Fruit fly (Drosophila melanogaster): ENCODE data around the gene Lcp65Af.
"Not testable (repeated sequence)": the region's sequence is repeated elsewhere in the genome, so short reads cannot be mapped to it uniquely, and the experiment has no call there.

Gene Lcp65Af

DNA sequence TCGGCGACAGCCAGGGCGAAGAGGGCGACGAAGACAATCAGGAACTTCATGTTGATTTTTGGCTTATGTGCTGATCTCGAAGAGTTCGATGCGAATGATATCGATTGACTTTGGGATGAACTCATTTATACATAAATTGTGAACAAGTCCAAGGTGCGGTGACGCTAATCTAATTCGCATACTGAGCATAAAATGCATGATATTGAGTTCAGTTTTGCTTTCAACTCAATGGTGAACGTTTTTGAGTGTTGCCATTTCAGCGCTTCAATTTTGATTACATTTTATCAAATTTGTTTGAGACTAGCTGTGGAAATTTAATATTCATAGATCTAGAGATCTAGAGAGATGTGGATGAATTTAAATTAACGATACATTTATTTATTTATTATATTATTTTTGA is at the start of gene Lcp65Af:
Gene Lcp65Af, minus strand, starts transcription at position 101 of the 400 bp plus-strand sequence.
- TF ChIP-seq CG17801 (GFP tag; optimal IDR thresholded peaks at IDR 0.05; ENCODE audit: partially characterized antibody) = no peak

DNA sequence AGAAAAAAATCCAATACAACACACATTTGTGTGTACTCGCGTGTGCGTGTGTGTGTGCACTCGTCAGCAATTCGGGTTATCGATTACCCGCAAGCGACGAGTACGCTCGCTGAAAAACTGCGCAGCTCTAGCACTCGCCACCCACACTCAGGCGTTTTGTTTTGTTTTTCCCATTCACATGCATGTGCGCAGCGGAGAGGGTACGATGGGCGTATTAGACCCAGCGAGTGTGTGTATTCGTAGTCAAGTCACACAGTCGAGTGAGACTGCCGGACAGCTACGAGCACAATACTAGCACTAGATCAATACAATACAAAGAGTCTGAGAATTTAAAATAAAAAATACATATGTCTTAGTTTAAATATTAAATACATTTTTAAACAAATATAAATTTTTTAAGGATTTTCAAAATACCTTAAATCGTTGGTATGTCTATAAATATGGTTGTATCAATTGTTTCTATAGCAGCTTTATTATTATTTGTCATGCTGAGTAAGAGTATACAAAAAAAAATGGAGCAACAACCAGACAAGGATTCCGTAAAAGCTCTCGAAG is 48.4 kb upstream of the Lcp65Af start, which contains the start of the genes D19B and CG43293:
Gene D19B, minus strand, starts transcription at position 37 of the 555 bp plus-strand sequence.
Gene CG43293, plus strand, starts transcription at position 306 of the 555 bp plus-strand sequence.
- TF ChIP-seq CG17801 (GFP tag; optimal IDR thresholded peaks at IDR 0.05; ENCODE audit: partially characterized antibody) = peak; percentile 69

DNA sequence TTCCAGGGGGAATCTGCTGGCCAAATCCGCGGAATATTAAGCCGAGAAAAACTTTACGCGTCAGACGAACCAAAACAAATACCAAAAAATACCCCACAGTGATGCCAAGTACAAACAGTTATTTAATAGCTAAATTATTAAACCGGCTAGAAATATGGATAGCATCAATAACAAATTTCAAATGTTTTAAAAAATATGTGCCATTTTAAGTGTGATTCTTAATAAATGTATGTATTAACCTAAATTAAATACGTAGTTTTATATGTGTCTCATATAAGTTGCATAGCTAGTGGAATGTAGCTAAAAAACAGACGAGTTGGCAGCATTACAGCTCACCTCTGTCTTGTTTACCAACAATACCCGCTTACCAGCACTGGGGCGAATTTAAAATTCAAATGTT is 45.2 kb upstream of the Lcp65Af start, which contains the start of gene CG10274:
Gene CG10274, minus strand, starts transcription at position 54 of the 400 bp plus-strand sequence.
- TF ChIP-seq CG17801 (GFP tag; optimal IDR thresholded peaks at IDR 0.05; ENCODE audit: partially characterized antibody) = peak; percentile 61

DNA sequence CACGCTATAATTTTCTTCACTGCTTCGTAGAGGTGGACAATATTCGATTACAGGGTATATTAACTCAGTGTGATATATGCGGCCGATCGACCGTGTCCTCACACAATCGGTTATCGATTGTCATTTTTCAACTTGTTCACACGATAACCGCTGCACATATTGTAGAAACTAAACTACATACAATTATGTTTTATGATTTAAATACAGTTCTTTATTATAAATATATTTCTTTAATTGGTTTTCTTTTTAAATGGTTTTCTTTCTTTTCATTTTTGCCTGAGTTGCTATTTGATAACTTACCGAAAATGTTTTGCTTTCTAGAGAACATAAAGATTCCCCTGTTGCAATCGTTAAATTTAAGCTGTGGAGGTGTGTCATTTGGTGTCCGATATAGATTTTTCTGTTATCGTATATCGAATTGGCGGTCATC is 37.2 kb upstream of the Lcp65Af start, which contains the start of the genes fmt and CG7376:
Gene fmt, minus strand, starts transcription at position 55 of the 430 bp plus-strand sequence.
Gene CG7376, plus strand, starts transcription at position 423 of the 430 bp plus-strand sequence.
- TF ChIP-seq CG17801 (GFP tag; optimal IDR thresholded peaks at IDR 0.05; ENCODE audit: partially characterized antibody) = peak; percentile 36

DNA sequence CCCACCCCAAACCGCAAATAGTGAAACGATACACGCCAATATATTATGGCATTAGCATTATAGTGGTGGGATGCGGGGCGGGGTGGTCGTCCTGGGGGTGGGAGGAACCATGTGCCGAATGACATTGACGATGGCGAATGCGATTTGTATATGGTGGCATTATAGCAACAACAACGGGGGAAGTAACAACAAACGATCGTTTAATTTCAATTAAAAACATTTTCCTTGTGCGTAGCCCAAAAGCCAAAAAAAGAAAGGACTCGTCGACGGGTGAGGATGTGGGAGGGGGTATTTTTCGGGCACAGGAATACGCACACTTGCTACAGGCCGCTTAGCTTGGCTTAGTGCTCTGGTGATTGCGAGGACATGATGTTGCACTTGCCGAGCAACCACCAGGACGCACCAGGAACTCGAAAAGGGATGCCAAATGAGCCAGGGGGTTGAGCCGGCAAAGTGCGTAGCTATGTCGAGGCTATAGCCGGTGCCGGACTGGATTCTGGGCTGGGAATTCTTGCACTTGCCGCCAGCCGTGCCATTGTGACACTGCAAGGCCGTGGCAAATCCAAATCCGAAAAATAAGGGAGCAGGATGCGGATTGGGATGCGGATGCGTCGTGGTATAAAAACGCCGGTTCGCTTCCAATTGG is 26.0 kb upstream of the Lcp65Af start, which contains the start of gene Prdm13:
Gene Prdm13, plus strand, starts transcription at position 645 of the 646 bp plus-strand sequence.
- no peak for TF ChIP-seq CG17801 (GFP tag; optimal IDR thresholded peaks at IDR 0.05; ENCODE audit: partially characterized antibody)

DNA sequence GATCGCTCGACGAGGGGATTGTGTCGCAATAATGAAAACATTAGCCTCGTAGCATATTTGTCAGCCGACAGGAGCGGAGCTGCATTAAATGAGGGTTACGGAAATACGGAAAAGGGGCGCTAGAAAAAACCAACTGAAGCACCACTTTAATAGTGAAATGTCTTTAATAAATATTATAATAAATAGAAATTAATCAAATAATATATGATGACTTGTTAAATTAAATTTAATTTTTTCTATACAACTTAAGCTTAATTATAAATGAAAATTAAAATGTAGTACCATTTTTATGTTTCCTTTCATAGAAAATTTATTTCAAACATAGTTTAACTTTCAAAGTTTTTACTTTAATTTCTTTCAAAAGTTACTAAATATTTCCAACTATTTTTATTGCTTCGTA is 25.4 kb upstream of the Lcp65Af start:
- no peak for TF ChIP-seq CG17801 (GFP tag; optimal IDR thresholded peaks at IDR 0.05; ENCODE audit: partially characterized antibody)

DNA sequence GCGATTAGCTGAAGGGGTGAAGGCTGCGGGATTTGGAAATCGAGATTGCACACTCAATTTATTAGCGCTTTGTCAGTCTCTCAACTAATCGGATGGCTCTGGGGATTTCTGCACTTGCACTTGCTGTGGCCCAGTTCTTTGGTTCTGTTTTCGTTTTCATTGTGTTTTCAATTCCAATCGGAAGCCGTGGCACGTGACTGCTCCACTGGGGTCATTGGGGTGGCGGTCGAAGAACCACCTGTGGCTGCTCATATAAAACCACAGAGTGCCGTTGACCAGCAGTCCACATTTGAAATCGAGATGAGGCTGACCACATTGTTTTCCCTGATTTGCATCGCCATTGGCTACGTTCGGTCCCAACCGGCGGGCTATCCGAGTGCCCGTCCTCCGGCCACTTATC is 23.9 kb upstream of the Lcp65Af start, which contains the start of gene Cpr65Az:
Gene Cpr65Az, plus strand, starts transcription at position 301 of the 400 bp plus-strand sequence.
- no peak for TF ChIP-seq CG17801 (GFP tag; optimal IDR thresholded peaks at IDR 0.05; ENCODE audit: partially characterized antibody)

DNA sequence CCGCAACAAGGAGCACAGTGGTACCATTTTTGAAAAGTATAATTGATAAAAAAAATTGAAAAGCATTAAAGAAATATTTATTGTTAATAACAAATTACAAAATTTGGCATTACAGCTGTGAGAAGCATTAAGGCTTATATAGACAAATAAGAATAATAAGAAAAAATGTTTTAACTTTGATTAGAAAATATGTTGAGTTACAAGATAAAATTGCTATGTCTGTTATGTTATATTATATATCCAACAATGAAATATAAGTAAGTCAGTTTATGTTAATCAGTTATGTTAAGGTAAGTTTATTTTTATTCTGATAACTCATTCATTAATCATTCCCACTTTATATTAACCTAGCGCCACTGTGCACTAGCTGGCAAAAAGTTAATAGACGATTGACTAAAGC is 23.3 kb upstream of the Lcp65Af start:
- no peak for TF ChIP-seq CG17801 (GFP tag; optimal IDR thresholded peaks at IDR 0.05; ENCODE audit: partially characterized antibody)

DNA sequence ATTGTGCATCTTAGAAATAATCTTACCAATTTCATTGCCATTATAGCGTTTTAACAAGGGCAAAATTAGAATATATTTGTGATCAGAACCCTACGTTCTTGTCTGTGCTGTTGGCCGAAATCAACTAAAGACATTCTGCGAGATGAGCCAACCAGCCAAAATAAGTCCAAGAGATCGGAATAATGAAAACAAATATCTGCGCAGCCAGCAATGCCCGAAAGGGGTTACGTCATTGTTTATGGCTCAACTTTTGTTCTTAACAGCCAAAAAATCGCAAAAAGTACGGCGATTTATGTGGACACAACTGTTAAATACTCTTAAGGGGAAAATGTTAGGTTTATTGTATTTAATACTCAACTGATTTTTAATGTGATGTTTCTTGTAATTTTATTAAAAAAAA is 21.9 kb upstream of the Lcp65Af start, which contains the start of gene Cpr65Ay:
Gene Cpr65Ay, minus strand, starts transcription at position 101 of the 400 bp plus-strand sequence.
- no peak for TF ChIP-seq CG17801 (GFP tag; optimal IDR thresholded peaks at IDR 0.05; ENCODE audit: partially characterized antibody)

DNA sequence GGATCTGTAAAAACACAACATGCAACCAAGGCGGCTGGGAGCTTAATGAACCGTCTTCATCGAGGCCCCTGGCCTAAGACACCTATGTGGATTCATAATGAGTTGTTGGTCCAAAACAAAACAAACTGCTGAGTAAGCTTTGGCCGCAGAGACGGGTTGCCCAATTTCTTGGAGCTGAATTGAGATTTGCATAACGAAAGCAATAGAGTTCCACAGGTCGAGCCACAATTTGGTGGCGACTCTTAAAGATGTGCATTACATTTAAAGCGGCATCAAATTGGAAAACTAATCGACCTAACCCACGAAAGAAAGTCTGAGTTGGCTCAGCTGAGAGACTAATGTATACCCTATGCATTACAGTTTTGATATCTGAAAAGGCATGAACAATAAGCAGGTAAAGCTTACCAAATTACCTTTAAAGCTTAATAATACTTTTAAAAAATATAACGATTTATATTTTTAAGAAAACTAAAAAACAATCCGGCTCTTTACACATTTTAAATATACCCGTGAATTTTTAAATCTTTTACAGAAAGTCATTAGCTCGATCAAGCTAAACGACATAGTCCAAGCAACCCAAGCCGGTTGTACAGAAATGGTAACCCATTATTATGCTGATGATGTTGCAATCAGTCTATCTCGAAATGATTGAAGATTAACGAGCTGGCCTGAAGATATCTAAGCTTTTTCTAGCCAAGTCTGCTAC is 20.9 kb upstream of the Lcp65Af start, which contains the start of gene CG13297:
Gene CG13297, minus strand, starts transcription at position 51 of the 706 bp plus-strand sequence.
- no peak for TF ChIP-seq CG17801 (GFP tag; optimal IDR thresholded peaks at IDR 0.05; ENCODE audit: partially characterized antibody)

DNA sequence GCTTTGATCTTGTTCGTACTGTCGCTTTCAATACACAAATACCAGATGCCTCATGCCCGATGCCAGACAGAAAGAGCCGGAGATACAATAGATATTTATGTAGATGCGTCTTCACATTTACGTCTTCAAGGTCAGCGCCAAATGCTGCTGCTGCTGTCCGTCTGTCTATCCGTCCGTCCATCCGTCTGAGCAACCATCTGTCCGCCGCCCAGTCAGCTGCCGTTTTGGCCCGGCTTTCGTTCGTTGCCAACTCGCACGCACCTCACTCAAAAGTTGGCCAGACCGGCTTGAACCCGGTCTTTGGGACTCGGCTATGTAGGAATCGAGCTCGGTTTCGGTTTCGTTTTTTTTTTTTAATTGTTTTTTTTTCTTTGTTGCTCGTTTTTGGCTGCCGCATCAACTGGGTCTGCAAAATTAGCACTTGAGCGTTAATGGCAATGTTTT is 18.4 kb upstream of the Lcp65Af start:
- no peak for TF ChIP-seq CG17801 (GFP tag; optimal IDR thresholded peaks at IDR 0.05; ENCODE audit: partially characterized antibody)

DNA sequence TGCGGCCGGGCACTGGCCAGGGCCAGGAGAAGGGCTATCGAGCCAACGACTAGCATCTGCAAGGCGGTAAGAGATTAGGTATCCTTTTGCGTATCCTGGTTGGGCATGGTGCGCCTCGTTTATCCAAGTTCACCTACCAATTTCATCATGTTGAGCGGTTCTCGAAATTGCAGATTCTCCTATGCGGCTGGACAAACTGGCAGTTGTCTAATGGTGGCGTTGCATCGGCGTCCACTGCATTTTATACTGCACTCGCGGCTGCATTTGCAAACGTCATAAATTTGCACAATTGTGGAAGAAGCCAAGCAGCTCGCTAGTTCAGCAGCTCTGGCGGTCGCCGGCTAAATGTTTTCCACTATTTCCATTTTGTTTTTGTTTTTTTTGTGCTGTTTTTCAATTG is 15.9 kb upstream of the Lcp65Af start, which contains the start of gene Acp65Aa:
Gene Acp65Aa, minus strand, starts transcription at position 215 of the 400 bp plus-strand sequence.
- TF ChIP-seq CG17801 (GFP tag; optimal IDR thresholded peaks at IDR 0.05; ENCODE audit: partially characterized antibody) = no peak

DNA sequence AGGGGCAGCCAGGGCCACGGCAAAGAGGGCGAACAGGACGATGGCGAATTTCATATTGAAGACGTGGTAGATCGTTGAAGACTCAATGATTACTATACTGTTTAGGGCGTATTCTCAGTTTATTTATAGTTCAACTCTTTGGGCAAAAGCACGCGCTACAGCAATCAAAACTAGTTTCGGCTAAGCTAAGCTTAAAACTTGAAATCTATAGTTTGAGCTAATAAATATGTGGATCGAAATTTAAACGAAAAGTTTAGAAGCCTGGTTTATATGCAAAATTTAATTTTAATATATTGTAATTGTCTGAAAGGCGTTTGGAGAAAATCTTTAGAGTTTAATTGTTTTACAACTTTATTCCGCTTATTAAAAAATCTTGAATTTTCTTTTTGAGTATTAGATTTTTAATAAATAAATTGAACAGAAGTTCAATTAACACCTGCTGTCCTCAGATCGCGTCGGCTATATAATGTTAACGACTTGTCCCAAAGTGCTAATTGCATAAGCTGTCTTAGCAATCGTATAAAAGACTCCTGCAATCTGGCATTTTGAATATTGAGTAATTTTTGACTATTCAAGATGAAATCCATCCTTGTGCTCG is 14.3 kb upstream of the Lcp65Af start, which contains the start of the genes Cpr65Ax2 and Lcp65Aa:
Gene Cpr65Ax2, minus strand, starts transcription at position 101 of the 598 bp plus-strand sequence.
Gene Lcp65Aa, plus strand, starts transcription at position 548 of the 598 bp plus-strand sequence.
- TF ChIP-seq CG17801 (GFP tag; optimal IDR thresholded peaks at IDR 0.05; ENCODE audit: partially characterized antibody) = not testable (repeated sequence)

DNA sequence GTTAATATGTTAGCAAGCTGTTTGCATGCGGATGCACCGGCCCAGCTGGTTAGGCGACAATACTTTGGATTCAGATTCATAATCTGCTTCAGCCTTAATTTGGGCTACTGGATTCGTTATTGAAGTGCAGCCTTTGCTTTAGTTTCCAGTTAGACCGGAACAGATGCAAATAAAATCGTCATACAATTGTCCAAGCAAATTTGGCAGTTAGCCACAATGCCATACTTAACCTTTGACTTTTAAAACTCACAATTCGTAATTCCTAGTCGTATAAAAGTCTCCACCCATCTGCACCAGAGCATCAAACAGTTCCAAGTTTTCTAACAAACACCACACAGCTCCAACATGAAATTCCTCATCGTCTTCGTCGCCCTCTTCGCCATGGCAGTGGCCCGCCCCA is 12.7 kb upstream of the Lcp65Af start, which contains the start of gene Lcp65Ab1:
Gene Lcp65Ab1, plus strand, starts transcription at position 301 of the 400 bp plus-strand sequence.
- TF ChIP-seq CG17801 (GFP tag; optimal IDR thresholded peaks at IDR 0.05; ENCODE audit: partially characterized antibody) = not testable (repeated sequence)

Data from ovary, adult (tissue).